Worm (Caenorhabditis elegans) whole organism, L4/young adult: Measurements from ENCODE around the gene K08E4.8.

Source experiments
- W03F9.2 ChIP-seq: fragments of 150-350 bp; optimal IDR thresholded peaks from 2 replicates; lab custom pipeline; 2014; ENCODE audit warnings: missing biosample characterization, missing genetic modification characterization
- dao-5 ChIP-seq: sonication (generic microtip); optimal IDR thresholded peaks from 2 replicates; lab custom pipeline; 2016; ENCODE audit warnings: missing genotype, missing genetic modification characterization, moderate library complexity, missing compliant biosample characterization

- no peak for TF ChIP-seq W03F9.2 (tag; lab: Kevin White, UChicago)
- TF ChIP-seq dao-5 = no peak
These were observed 13.4 kb downstream of the K08E4.8 start, which contains the start of gene T12G3.4 for ce11 chrIV:12047552-12048347.
